Worm (Caenorhabditis elegans) whole organism, late embryonic: ENCODE data around the gene W01C8.1.

Experiments used
- T23F11.4 ChIP-seq: fragments of 200-800 bp; sonication (Bioruptor generic); optimal IDR thresholded peaks from 2 replicates; lab custom pipeline; 2018; ENCODE audit warnings: mild to moderate bottlenecking, missing genetic modification characterization, missing compliant biosample characterization
- ama-1 ChIP-seq: fragments of 150-350 bp; optimal IDR thresholded peaks from 2 replicates; lab custom pipeline; 2014
- ceh-48 ChIP-seq: sonication (generic microtip); optimal IDR thresholded peaks from 2 replicates; lab custom pipeline; 2016; ENCODE audit warnings: missing genetic modification characterization, inconsistent platforms, missing compliant biosample characterization
- che-1 ChIP-seq: sonication (generic microtip); optimal IDR thresholded peaks from 2 replicates; lab custom pipeline; 2016; ENCODE audit warnings: mild to moderate bottlenecking, missing genetic modification characterization, missing compliant biosample characterization
- fax-1 ChIP-seq: sonication (generic microtip); optimal IDR thresholded peaks from 2 replicates; lab custom pipeline; 2016; ENCODE audit warnings: missing genotype, missing genetic modification characterization, missing compliant biosample characterization
- hlh-6 ChIP-seq: sonication (generic microtip); optimal IDR thresholded peaks from 2 replicates; lab custom pipeline; 2016; ENCODE audit warnings: missing genotype, missing genetic modification characterization, missing compliant biosample characterization

DNA sequence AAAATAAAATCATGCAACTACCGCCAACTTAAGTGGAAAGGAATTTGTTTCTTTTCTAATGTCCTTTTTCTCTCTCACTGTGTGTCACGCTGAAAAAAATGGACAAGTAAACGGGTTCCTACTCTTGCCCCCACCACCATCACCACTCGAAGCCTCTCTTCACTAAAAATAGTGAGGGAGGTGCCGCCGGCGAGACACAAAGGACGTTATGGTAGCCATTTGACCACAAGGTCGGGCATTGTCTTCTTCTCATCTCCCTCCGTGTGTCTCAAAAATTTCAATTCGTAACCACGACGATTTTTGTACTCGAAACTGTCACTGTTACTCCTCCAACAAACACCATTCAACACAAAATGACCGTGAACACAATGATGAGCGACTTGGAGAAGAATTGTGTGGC lies 32.6 kb upstream of the W01C8.1 start, which contains the start of gene T22B7.22:
- TF ChIP-seq T23F11.4 (no peak), hlh-6 (tag; lab: Kevin White, UChicago) (no peak), ama-1 (lab: Kevin White, UChicago) (no peak), ceh-48 (tag; lab: Kevin White, UChicago) (no peak), fax-1 (tag; lab: Kevin White, UChicago) (no peak), che-1 (no peak)
